Worm (Caenorhabditis elegans) whole organism, L4/young adult: ENCODE data around the gene ogdh-2.

Experiments used
- W03F9.2 ChIP-seq: fragments of 150-350 bp; optimal IDR thresholded peaks from 2 replicates; lab custom pipeline; 2014; ENCODE audit warnings: missing biosample characterization, missing genetic modification characterization
- dao-5 ChIP-seq: sonication (generic microtip); optimal IDR thresholded peaks from 2 replicates; lab custom pipeline; 2016; ENCODE audit warnings: missing genotype, missing genetic modification characterization, moderate library complexity, missing compliant biosample characterization
- him-1 ChIP-seq: sonication (generic microtip); optimal IDR thresholded peaks from 2 replicates; lab custom pipeline; 2016; ENCODE audit warnings: missing genotype, missing genetic modification reagents, missing genetic modification characterization, missing compliant biosample characterization

ce11 chrV:12241126-12241525 lies 46.8 kb downstream of the ogdh-2 start, which contains the start of gene ttr-22:
- TF ChIP-seq W03F9.2 (tag; lab: Kevin White, UChicago) = no peak
- TF ChIP-seq him-1 = no peak
- no peak for TF ChIP-seq dao-5 (tag; lab: Kevin White, UChicago)
